Worm (Caenorhabditis elegans): ENCODE data around the gene ttc-4.
A peak's percentile ranks its signal among the peaks of the same experiment; 100 is the strongest.

Gene ttc-4

DNA sequence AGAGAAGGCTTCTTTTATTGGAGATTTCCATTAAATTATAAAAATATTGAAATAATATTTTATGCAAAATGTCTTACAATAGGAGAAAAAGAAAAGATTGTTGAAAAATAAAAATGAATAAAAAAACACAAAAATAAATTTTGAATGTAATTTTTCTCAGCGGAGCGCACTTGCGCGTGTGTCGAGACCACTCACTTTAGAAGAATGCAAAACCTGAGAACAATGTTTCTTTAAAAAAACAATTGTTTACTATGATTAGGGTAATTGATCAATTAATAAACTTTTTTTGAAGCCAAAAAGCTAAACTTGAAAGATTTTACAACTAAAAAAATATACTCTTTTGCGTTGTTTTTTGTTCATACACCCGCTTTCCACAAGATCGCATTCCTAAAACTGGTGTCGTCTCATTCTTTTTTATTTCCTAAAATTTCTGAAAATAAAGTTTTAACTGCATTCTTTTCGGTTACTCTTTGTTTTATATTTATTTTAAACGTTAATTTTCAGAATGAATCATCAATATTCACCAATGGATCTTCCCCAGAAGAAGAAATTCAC lies at the start of gene ttc-4:
Gene ttc-4, plus strand, starts transcription at position 505 of the 555 bp plus-strand sequence.
- TF ChIP-seq dao-5 (tag; optimal IDR thresholded peaks at IDR 0.05) (no peak), him-1 (tag; optimal IDR thresholded peaks at IDR 0.05) (no peak), W03F9.2 (tag; optimal IDR thresholded peaks at IDR 0.05) (peak; percentile 57)

DNA sequence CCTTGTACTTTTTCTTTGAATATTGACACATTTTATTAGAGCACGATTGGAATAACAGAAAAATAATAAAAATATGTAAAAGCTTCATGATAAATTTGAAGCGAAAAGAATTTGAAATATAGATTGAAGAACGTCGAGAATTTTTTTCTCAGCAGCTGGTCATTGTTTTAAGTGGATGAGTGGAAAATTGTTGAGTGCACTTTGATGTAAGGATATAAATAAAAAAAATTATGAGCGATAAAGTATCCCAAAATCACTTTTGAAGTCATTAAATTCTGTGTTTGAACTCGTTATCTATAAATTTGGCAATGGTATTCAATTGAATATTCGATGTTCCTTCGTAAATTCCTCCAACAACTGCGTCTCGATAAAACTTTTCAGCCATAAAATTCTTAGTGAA lies 49.8 kb upstream of the ttc-4 start, which contains the start of gene ins-13:
Gene ins-13, minus strand, starts transcription at position 101 of the 400 bp plus-strand sequence.
- TF ChIP-seq W03F9.2 (tag; optimal IDR thresholded peaks at IDR 0.05) (no peak), him-1 (tag; optimal IDR thresholded peaks at IDR 0.05) (no peak), dao-5 (tag; optimal IDR thresholded peaks at IDR 0.05) (no peak)

DNA sequence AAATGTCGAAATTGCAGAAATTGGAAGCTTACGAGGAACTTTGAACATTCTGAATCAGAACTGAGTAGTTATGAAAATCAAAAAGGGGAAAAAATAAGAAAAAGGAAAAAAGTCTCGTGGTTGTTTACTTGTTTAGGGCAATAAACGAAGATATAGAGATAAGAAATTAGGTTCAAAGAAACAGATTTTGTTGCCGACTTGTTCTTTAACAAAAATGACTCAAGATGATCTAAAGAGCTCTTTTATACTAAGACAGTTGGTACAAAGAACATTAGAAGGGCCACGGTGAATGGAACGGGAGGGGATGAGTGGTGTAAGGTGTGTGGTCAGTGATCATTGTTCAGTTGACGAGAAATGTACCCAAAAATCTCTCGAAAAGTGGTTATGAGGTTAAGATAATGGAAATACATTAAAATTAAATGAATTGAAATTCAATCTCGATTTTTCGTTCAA lies 47.0 kb upstream of the ttc-4 start, which contains the start of gene acdh-2:
Gene acdh-2, minus strand, starts transcription at position 51 of the 453 bp plus-strand sequence.
- TF ChIP-seq W03F9.2 (tag; optimal IDR thresholded peaks at IDR 0.05) (no peak), dao-5 (tag; optimal IDR thresholded peaks at IDR 0.05) (no peak), him-1 (tag; optimal IDR thresholded peaks at IDR 0.05) (no peak)

DNA sequence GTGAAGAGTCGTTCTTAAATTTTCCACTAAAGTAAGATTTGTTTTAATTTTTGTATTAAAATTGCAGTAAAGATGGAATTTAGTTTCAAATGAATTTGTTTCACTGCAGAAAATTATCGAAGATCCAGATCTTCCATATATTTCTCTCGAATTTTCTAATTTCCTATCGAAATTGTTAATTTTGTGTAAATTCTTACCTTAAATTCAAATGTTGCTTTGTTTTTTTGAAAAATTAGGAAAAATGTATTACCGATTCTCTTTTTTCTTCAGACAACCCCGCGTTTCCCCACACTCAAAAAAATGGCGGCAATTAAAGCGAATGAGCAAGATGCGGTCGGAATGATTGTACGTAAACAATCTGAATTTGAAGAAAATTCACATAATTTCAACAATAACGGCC lies 44.8 kb upstream of the ttc-4 start, which contains the start of gene C17C3.6:
Gene C17C3.6, plus strand, starts transcription at position 301 of the 400 bp plus-strand sequence.
- no peak for TF ChIP-seq dao-5 (tag; optimal IDR thresholded peaks at IDR 0.05)
- no peak for TF ChIP-seq W03F9.2 (tag; optimal IDR thresholded peaks at IDR 0.05)
- TF ChIP-seq him-1 (tag; optimal IDR thresholded peaks at IDR 0.05) = no peak

DNA sequence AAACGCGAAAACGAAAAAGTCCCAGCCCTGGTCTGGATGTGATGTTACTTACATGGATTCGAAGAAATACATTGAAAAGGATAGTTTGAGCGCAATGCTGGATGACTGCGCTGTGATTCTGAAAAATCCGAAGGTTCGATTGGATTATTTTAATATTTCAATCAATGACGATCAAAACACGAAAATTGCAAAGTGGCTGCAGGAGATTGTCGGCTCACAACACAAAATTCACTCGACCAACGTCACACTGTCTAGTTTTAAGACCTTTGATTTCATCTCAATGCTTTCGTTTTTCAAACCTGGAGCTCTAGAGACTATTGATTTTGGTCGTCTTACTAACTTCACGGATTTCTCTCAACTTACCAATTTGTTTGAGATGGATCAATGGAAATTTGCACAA lies 43.0 kb upstream of the ttc-4 start, which contains the start of gene C17C3.5:
Gene C17C3.5, plus strand, starts transcription at position 301 of the 400 bp plus-strand sequence.
- TF ChIP-seq dao-5 (tag; optimal IDR thresholded peaks at IDR 0.05) (no peak), him-1 (tag; optimal IDR thresholded peaks at IDR 0.05) (no peak), W03F9.2 (tag; optimal IDR thresholded peaks at IDR 0.05) (no peak)

DNA sequence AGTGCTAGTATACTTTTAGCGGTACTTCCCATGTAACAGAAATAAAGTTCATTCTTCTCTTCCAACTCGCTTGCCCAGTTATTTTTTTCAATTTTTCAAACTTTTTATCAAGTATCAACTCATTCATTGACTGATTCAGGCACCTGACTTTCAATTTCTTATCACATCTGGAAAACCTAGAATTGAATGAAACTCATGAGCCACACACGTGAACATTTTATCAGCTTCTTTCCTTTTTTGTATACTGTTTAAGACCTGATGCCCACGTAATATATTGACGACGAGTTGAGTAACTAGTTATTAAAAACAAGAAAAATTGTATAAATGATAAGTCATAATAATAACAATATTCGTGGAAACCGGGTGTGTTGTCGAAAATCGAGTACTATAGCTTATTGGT lies 41.0 kb upstream of the ttc-4 start:
- no peak for TF ChIP-seq him-1 (tag; optimal IDR thresholded peaks at IDR 0.05)
- TF ChIP-seq dao-5 (tag; optimal IDR thresholded peaks at IDR 0.05) = no peak
- no peak for TF ChIP-seq W03F9.2 (tag; optimal IDR thresholded peaks at IDR 0.05)

DNA sequence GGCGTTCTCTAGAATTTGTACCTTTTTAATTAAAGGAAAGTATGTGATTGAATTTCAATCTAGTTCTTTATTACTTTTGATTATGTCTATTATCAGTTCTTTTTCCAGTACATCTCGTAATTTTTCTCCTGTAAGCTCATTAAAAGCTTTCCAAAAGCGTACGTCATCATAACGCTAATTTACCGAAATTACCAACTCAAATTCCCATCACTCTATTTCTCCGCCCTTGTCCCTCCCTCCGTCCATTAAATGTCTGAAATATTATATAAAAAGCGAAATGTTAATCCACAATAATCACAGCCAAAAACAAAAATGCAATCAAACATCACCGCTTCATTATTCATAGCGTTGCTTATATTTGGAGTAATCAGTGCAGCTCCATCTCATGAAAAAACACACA lies 40.2 kb upstream of the ttc-4 start, which contains the start of gene ins-12:
Gene ins-12, plus strand, starts transcription at position 301 of the 400 bp plus-strand sequence.
- TF ChIP-seq dao-5 (tag; optimal IDR thresholded peaks at IDR 0.05) (no peak), him-1 (tag; optimal IDR thresholded peaks at IDR 0.05) (no peak), W03F9.2 (tag; optimal IDR thresholded peaks at IDR 0.05) (no peak)

DNA sequence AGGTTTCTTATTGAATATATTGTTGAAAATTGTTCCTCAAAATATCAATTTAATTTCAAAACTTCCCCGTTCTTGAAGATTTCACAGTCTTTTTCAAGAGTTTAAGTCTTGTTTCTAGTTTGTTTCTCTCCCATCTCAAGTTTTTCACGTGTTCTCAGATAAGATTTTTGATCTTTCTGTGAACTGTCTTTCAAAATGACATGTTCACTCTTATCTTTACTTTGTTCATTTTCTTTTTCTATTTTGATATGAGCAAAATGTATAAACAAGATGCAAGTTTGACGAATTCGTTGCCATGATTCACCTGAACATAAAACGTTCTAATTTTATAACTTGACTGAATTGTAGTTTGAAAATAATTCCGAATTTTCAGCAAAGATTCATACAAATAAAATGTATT lies 39.7 kb upstream of the ttc-4 start:
- TF ChIP-seq W03F9.2 (tag; optimal IDR thresholded peaks at IDR 0.05) (no peak), him-1 (tag; optimal IDR thresholded peaks at IDR 0.05) (no peak), dao-5 (tag; optimal IDR thresholded peaks at IDR 0.05) (no peak)

DNA sequence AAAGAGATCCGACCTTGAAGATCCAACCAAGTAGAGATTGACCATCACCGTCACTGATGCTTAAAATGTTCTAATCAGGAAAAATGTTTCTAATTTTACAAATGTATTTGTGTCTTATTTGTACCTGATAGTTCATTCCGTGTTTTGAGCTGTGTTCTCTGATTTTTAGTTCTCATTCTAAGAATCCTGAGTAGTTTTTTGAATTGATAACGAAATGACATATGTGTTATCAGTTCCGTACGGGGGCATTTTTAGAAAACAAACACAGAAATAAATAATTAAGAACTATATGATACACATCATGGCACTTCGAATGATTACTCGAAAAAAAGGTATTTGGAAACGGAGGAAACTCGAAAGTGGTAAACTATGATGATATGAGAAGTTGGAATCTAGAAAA lies 39.0 kb upstream of the ttc-4 start:
- TF ChIP-seq dao-5 (tag; optimal IDR thresholded peaks at IDR 0.05) (no peak), him-1 (tag; optimal IDR thresholded peaks at IDR 0.05) (no peak), W03F9.2 (tag; optimal IDR thresholded peaks at IDR 0.05) (no peak)

DNA sequence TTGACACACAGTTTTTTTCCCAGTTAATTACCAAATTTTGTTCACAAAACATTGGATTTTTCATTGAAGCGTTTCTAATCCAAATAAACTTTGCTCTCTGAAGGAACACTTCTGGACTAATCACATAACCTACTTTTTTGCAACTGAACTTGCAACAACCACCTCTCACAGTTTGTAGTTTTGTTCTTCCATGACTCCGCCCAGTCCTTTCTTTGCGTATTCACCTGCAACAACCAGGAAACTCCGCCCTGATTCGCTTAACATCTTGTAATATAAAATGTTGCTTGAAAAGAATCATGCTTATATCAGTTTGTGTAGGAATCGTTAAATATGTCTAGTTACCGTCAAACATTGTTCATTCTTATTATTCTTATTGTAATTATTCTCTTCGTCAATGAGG lies 38.1 kb upstream of the ttc-4 start, which contains the start of gene ins-11:
Gene ins-11, plus strand, starts transcription at position 301 of the 400 bp plus-strand sequence.
- no peak for TF ChIP-seq W03F9.2 (tag; optimal IDR thresholded peaks at IDR 0.05)
- TF ChIP-seq dao-5 (tag; optimal IDR thresholded peaks at IDR 0.05) = no peak
- TF ChIP-seq him-1 (tag; optimal IDR thresholded peaks at IDR 0.05) = no peak

DNA sequence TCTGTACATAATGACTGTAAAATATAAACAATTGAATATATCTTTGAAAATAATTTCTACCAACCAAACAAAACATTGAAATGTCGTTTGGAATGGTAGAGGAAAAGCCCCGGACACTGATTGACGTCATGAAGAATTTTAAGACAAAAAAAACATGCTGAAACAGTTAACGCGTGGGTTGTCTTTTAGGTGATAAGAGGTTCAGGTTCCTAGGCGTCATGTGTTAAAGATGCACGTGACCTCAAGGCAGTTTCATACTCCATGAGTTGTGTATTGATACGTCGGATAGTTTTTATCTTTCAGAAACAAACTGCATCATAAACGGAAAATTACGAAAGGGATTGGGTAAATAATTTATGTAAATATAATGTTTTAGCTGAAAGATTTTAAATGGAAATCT lies 37.4 kb upstream of the ttc-4 start:
- TF ChIP-seq W03F9.2 (tag; optimal IDR thresholded peaks at IDR 0.05) = no peak
- TF ChIP-seq dao-5 (tag; optimal IDR thresholded peaks at IDR 0.05) = no peak
- no peak for TF ChIP-seq him-1 (tag; optimal IDR thresholded peaks at IDR 0.05)

DNA sequence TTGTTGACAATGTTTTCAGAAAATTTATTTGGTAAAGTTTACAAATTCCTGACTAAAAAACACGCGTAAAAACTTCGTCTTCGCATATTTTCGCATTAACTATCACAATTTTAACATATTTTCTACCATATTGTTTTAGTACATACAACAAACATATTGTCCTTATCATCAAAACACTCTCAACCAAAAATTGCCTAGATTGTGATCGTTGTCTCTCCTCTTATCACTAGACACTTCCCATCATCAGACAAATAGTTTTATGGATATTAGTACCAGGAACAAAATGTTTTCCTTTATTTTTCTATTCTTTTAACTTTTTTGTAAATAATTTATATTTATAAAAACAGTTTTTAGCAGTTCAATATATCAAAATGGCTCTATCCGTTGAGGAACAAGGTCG lies 33.1 kb upstream of the ttc-4 start, which contains the start of gene C17C3.3:
Gene C17C3.3, plus strand, starts transcription at position 346 of the 400 bp plus-strand sequence.
- TF ChIP-seq him-1 (tag; optimal IDR thresholded peaks at IDR 0.05) (no peak), dao-5 (tag; optimal IDR thresholded peaks at IDR 0.05) (no peak)

DNA sequence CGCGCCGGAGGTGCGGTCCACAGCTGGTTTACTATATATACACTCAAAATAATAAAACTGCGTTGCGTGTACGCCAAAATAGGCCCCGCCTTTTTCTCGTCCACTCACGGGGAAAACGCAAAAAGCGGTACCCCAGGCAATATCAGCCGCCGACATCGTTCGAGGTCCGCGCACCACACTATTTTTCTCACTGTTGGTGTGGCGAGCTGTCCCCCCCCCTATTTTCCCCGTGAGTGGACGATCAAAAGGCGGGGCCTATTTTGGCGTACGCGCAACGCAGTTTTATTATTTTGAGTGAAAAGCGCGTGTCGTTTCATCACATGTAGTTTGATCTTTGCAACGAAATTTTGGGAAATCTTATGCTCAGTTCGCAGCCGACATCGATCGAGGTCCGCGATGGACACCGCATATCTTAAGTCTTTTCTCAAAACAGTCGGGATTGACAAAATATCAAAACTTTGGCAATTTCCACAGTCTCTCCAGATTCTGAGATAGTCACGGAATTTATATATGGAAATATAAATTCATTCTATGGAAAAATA lies 29.4 kb upstream of the ttc-4 start:
- no peak for TF ChIP-seq him-1 (tag; optimal IDR thresholded peaks at IDR 0.05)
- no peak for TF ChIP-seq dao-5 (tag; optimal IDR thresholded peaks at IDR 0.05)
- no peak for TF ChIP-seq W03F9.2 (tag; optimal IDR thresholded peaks at IDR 0.05)

DNA sequence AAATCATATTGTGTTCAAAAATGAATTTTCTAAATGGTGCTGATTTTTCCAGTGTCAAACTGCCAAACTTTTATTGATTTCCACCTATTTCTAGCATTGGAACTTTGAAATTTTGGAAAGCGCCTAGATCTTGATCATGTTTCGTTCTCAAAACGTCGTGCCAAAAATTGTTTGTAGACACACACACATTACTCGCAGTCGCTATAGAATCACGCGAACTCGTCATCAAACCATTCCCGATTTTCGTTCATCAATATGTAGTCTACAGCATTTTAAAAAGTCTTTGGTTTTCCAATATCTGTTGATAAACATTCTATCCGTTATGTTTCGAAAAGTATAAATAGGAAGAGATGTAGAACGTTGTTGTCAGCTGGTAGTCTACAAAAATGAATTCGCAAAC lies 24.2 kb upstream of the ttc-4 start, which contains the start of the genes C17C3.1 and C17C3.15:
Gene C17C3.1, plus strand, starts transcription at position 301 of the 400 bp plus-strand sequence.
Gene C17C3.15, plus strand, starts transcription at position 383 of the 400 bp plus-strand sequence.
- TF ChIP-seq W03F9.2 (tag; optimal IDR thresholded peaks at IDR 0.05) (no peak), him-1 (tag; optimal IDR thresholded peaks at IDR 0.05) (no peak), dao-5 (tag; optimal IDR thresholded peaks at IDR 0.05) (no peak)

Data from whole organism, L4/young adult.